Worm (Caenorhabditis elegans) whole organism, L4/young adult: ENCODE data around the gene epi-1.

Experiments
- W03F9.2 ChIP-seq: fragments of 150-350 bp; optimal IDR thresholded peaks from 2 replicates; lab custom pipeline; 2014; ENCODE audit warnings: missing biosample characterization, missing genetic modification characterization
- dao-5 ChIP-seq: sonication (generic microtip); optimal IDR thresholded peaks from 2 replicates; lab custom pipeline; 2016; ENCODE audit warnings: missing genotype, missing genetic modification characterization, moderate library complexity, missing compliant biosample characterization
- him-1 ChIP-seq: sonication (generic microtip); optimal IDR thresholded peaks from 2 replicates; lab custom pipeline; 2016; ENCODE audit warnings: missing genotype, missing genetic modification reagents, missing genetic modification characterization, missing compliant biosample characterization

ce11 chrIV:10664134-10664533 lies 2.5 kb upstream of the epi-1 start, which contains the start of gene K08C7.7:
- no peak for TF ChIP-seq him-1 (tag; lab: Kevin White, UChicago)
- TF ChIP-seq dao-5 = no peak
- no peak for TF ChIP-seq W03F9.2 (tag; lab: Kevin White, UChicago)
